Worm (Caenorhabditis elegans) whole organism, L4 larva: ENCODE data around the gene srbc-41.

Experiments
- F10B5.3 ChIP-seq: sonication (generic microtip); optimal IDR thresholded peaks from 2 replicates; lab custom pipeline; 2016; ENCODE audit warnings: mild to moderate bottlenecking, missing genetic modification characterization, missing compliant biosample characterization
- T26A8.4 ChIP-seq: fragments of 200-800 bp; sonication (Bioruptor generic); IDR thresholded peaks from 2 replicates; pipeline ENCODE4 v1.3.6; 2022; ENCODE audit warnings: missing genetic modification characterization, missing compliant biosample characterization
- ZK546.5 ChIP-seq, 2 experiments: sonication (generic microtip); optimal IDR thresholded peaks; 2 replicates each; lab custom pipeline; 2017; ENCODE audit warnings: missing biosample characterization in 2 of 2, missing genetic modification characterization in 2 of 2
- attf-4 ChIP-seq: sonication (generic microtip); optimal IDR thresholded peaks from 3 replicates; lab custom pipeline; 2017; ENCODE audit warnings: missing biosample characterization, missing genetic modification characterization
- ceh-28 ChIP-seq: fragments of 150-350 bp; optimal IDR thresholded peaks from 2 replicates; lab custom pipeline; 2014; ENCODE audit warnings: missing biosample characterization, missing genetic modification reagents, missing genetic modification characterization
- ceh-44 ChIP-seq: fragments of 200-800 bp; sonication (Bioruptor generic); IDR thresholded peaks from 2 replicates; pipeline ENCODE4 v1.3.6; 2022; ENCODE audit warnings: missing genetic modification reagents, missing genetic modification characterization, missing compliant biosample characterization
- ces-1 ChIP-seq: fragments of 150-350 bp; sonication (generic microtip); optimal IDR thresholded peaks from 4 replicates; lab custom pipeline; 2014; ENCODE audit warnings: missing biosample characterization, missing genetic modification reagents, missing genetic modification characterization
- daf-16 ChIP-seq, 3 experiments: sonication (generic microtip); optimal IDR thresholded peaks; 2 replicates each; lab custom pipeline; 2016 to 2017; ENCODE audit warnings: missing genetic modification characterization in 3 of 3, missing genetic modification reagents in 3 of 3, mild to moderate bottlenecking in 2 of 3, missing compliant biosample characterization in 2 of 3, missing biosample characterization in 1 of 3, moderate library complexity in 1 of 3
- dmd-6 ChIP-seq: fragments of 200-800 bp; sonication (Bioruptor generic); IDR thresholded peaks from 2 replicates; pipeline ENCODE4 v1.3.6; 2022; ENCODE audit warnings: missing genetic modification reagents, missing genetic modification characterization, missing compliant biosample characterization
- dpl-1 ChIP-seq: fragments of 150-350 bp; optimal IDR thresholded peaks from 2 replicates; lab custom pipeline; 2014; ENCODE audit warnings: missing biosample characterization, missing genetic modification reagents, missing genetic modification characterization
- dve-1 ChIP-seq: sonication (generic microtip); optimal IDR thresholded peaks from 2 replicates; lab custom pipeline; 2017; ENCODE audit warnings: antibody characterized with exemption, mild to moderate bottlenecking, missing genetic modification characterization, missing compliant biosample characterization; ENCODE audit not compliant: insufficient read depth
- hif-1 ChIP-seq, 2 experiments: sonication (generic microtip); optimal IDR thresholded peaks; 2 replicates each; lab custom pipeline; 2016 to 2017; ENCODE audit warnings: missing compliant biosample characterization in 2 of 2, missing genetic modification characterization in 2 of 2, missing genetic modification reagents in 2 of 2, missing genotype in 2 of 2, mild to moderate bottlenecking in 1 of 2
- hlh-11 ChIP-seq: fragments of 200-800 bp; sonication (Bioruptor generic); optimal IDR thresholded peaks from 2 replicates; lab custom pipeline; 2018; ENCODE audit warnings: mild to moderate bottlenecking, missing genetic modification characterization, missing compliant biosample characterization
- hlh-30 ChIP-seq: sonication (generic microtip); optimal IDR thresholded peaks from 2 replicates; lab custom pipeline; 2017; ENCODE audit warnings: antibody characterized with exemption, mild to moderate bottlenecking, missing genetic modification characterization, missing compliant biosample characterization; ENCODE audit not compliant: insufficient read depth
- lin-1 ChIP-seq: fragments of 200-800 bp; sonication (Bioruptor generic); IDR thresholded peaks from 2 replicates; pipeline ENCODE4 v1.3.6; 2022; ENCODE audit warnings: missing genetic modification reagents, missing genetic modification characterization, missing compliant biosample characterization
- lin-13 ChIP-seq: fragments of 150-350 bp; optimal IDR thresholded peaks from 2 replicates; lab custom pipeline; 2014; ENCODE audit warnings: missing biosample characterization, missing genetic modification reagents, missing genetic modification characterization
- lsy-2 ChIP-seq, 2 experiments: fragments of 150-350 bp in 1 of 2; sonication (generic microtip) in 1 of 2; optimal IDR thresholded peaks; 2 replicates each; lab custom pipeline; 2014 to 2017; ENCODE audit warnings: missing biosample characterization in 2 of 2, missing genetic modification characterization in 2 of 2
- mdl-1 ChIP-seq, 2 experiments: fragments of 150-350 bp in 1 of 2; sonication (generic microtip) in 1 of 2; optimal IDR thresholded peaks; 2 replicates each; lab custom pipeline; 2014 to 2017; ENCODE audit warnings: missing biosample characterization in 2 of 2, missing genetic modification characterization in 2 of 2
- mep-1 ChIP-seq: fragments of 150-350 bp; sonication (generic microtip); optimal IDR thresholded peaks from 3 replicates; lab custom pipeline; 2014; ENCODE audit warnings: missing biosample characterization, missing genetic modification characterization
- mes-2 ChIP-seq: sonication (generic microtip); optimal IDR thresholded peaks from 2 replicates; lab custom pipeline; 2016; ENCODE audit warnings: missing genotype, mild to moderate bottlenecking, missing genetic modification characterization, missing compliant biosample characterization; ENCODE audit not compliant: poor library complexity, severe bottlenecking
- mxl-3 ChIP-seq: fragments of 200-800 bp; sonication (Bioruptor generic); optimal IDR thresholded peaks from 2 replicates; lab custom pipeline; 2018; ENCODE audit warnings: mild to moderate bottlenecking, missing genetic modification characterization, missing compliant biosample characterization
- nhr-102 ChIP-seq: sonication (generic microtip); optimal IDR thresholded peaks from 2 replicates; lab custom pipeline; 2016; ENCODE audit warnings: mild to moderate bottlenecking, missing genetic modification characterization, moderate library complexity, missing compliant biosample characterization
- nhr-11 ChIP-seq: fragments of 150-350 bp; optimal IDR thresholded peaks from 2 replicates; lab custom pipeline; 2014; ENCODE audit warnings: missing biosample characterization, missing genetic modification characterization
- nhr-111 ChIP-seq: fragments of 200-800 bp; sonication (Bioruptor generic); optimal IDR thresholded peaks from 2 replicates; lab custom pipeline; 2018; ENCODE audit warnings: mild to moderate bottlenecking, missing genetic modification characterization, missing compliant biosample characterization
- nhr-28 ChIP-seq: fragments of 150-350 bp; optimal IDR thresholded peaks from 2 replicates; lab custom pipeline; 2014; ENCODE audit warnings: missing biosample characterization, missing genetic modification characterization
- nhr-42 ChIP-seq: fragments of 200-800 bp; sonication (Bioruptor generic); IDR thresholded peaks from 2 replicates; pipeline ENCODE4 v1.3.6; 2022; ENCODE audit warnings: missing genetic modification characterization, missing compliant biosample characterization
- nhr-48 ChIP-seq: sonication (generic microtip); optimal IDR thresholded peaks from 2 replicates; lab custom pipeline; 2016; ENCODE audit warnings: mild to moderate bottlenecking, missing genetic modification characterization, missing compliant biosample characterization
- nhr-77 ChIP-seq: fragments of 150-350 bp; optimal IDR thresholded peaks from 2 replicates; lab custom pipeline; 2014; ENCODE audit warnings: missing biosample characterization, missing genetic modification characterization
- pha-4 ChIP-seq, 2 experiments: fragments of 150-350 bp in 1 of 2; fragments of 200-800 bp in 1 of 2; sonication (Bioruptor generic) in 1 of 2; IDR thresholded peaks in 1 of 2; optimal IDR thresholded peaks in 1 of 2; 2 replicates each; pipeline versions ENCODE4 v1.3.6 to Lab custom; 2014 to 2022; ENCODE audit warnings: missing genetic modification characterization in 2 of 2, missing genetic modification reagents in 2 of 2, missing biosample characterization in 1 of 2, missing compliant biosample characterization in 1 of 2
- php-3 ChIP-seq: fragments of 200-800 bp; sonication (Bioruptor generic); IDR thresholded peaks from 2 replicates; pipeline ENCODE4 v1.3.6; 2022; ENCODE audit warnings: missing genetic modification reagents, missing genetic modification characterization, missing compliant biosample characterization
- pqm-1 ChIP-seq: sonication (generic microtip); optimal IDR thresholded peaks from 2 replicates; lab custom pipeline; 2017; ENCODE audit warnings: missing biosample characterization, missing genetic modification characterization
- rbr-2 ChIP-seq: sonication (generic microtip); optimal IDR thresholded peaks from 2 replicates; lab custom pipeline; 2016; ENCODE audit warnings: missing genotype, missing genetic modification characterization, missing compliant biosample characterization
- sdz-12 ChIP-seq: fragments of 200-800 bp; sonication (Bioruptor generic); optimal IDR thresholded peaks from 2 replicates; lab custom pipeline; 2018; ENCODE audit warnings: mild to moderate bottlenecking, missing genetic modification characterization, missing compliant biosample characterization
- skn-1 ChIP-seq: fragments of 150-350 bp; optimal IDR thresholded peaks from 2 replicates; lab custom pipeline; 2014; ENCODE audit warnings: missing biosample characterization, missing genetic modification characterization
- tra-1 ChIP-seq: fragments of 200-800 bp; sonication (Bioruptor generic); IDR thresholded peaks from 2 replicates; pipeline ENCODE4 v1.3.6; 2022; ENCODE audit warnings: missing genetic modification reagents, missing genetic modification characterization, missing compliant biosample characterization
- unc-62 ChIP-seq, 3 experiments: fragments of 150-350 bp in 1 of 3; sonication (generic microtip); optimal IDR thresholded peaks in 2 of 3; peaks in 1 of 3; 1 replicate in 1 of 3; 2 replicates in 2 of 3; lab custom pipeline; 2014 to 2017; ENCODE audit warnings: missing biosample characterization in 3 of 3, missing genetic modification characterization in 3 of 3, missing genetic modification reagents in 3 of 3, missing genotype in 1 of 3
- zag-1 ChIP-seq: fragments of 150-350 bp; optimal IDR thresholded peaks from 2 replicates; lab custom pipeline; 2014; ENCODE audit warnings: missing biosample characterization, missing genetic modification characterization
- ztf-7 ChIP-seq: fragments of 150-350 bp; optimal IDR thresholded peaks from 2 replicates; lab custom pipeline; 2014; ENCODE audit warnings: missing biosample characterization, missing genetic modification characterization

srbc-41 gene

ce11 chrV:1607790-1608189 is 6.8 kb downstream of the srbc-41 start, which contains the start of gene nhr-178:
nhr-178 (minus strand) TSS chrV:1607953.
- TF ChIP-seq nhr-48 (tag; lab: Kevin White, UChicago) (peak; percentile 59), nhr-77 (tag; lab: Kevin White, UChicago) (peak; percentile 99), hlh-11 (tag; lab: Kevin White, UChicago) (peak; percentile 88), nhr-11 (tag; lab: Kevin White, UChicago) (no peak), tra-1 (GFP tag; lab: Robert Waterston, UW) (peak; percentile 60; the same call in 1 of the 2 replicates), lin-13 (GFP tag; lab: Kevin White, UChicago) (no peak), nhr-111 (GFP tag; lab: Kevin White, UChicago) (no peak), nhr-102 (peak; percentile 96), dpl-1 (GFP tag; lab: Kevin White, UChicago) (no peak), T26A8.4 (GFP tag; lab: Robert Waterston, UW) (no peak), dmd-6 (GFP tag; lab: Robert Waterston, UW) (peak; percentile 93), sdz-12 (no peak), mep-1 (peak; percentile 33), hlh-30 (peak; percentile 23), attf-4 (tag; lab: Kevin White, UChicago) (no peak), ceh-28 (no peak), ZK546.5 (tag; optimal IDR thresholded peaks at IDR 0.05; lab: Kevin White, UChicago) (no peak), ceh-44 (GFP tag; lab: Robert Waterston, UW) (no peak), nhr-28 (tag; lab: Kevin White, UChicago) (peak; percentile 100), F10B5.3 (no peak), dve-1 (tag; lab: Kevin White, UChicago) (peak; percentile 85), unc-62 (GFP tag; optimal IDR thresholded peaks at IDR 0.05 in 1 of 2; lab: Kevin White, UChicago) (no peak), unc-62 (tag; optimal IDR thresholded peaks at IDR 0.05; lab: Kevin White, UChicago) (no peak), lin-1 (GFP tag; lab: Robert Waterston, UW) (peak; percentile 65), ztf-7 (tag; lab: Kevin White, UChicago) (no peak), pqm-1 (tag; lab: Kevin White, UChicago) (peak; percentile 79), rbr-2 (tag; lab: Kevin White, UChicago) (no peak), mes-2 (tag; lab: Kevin White, UChicago) (no peak), daf-16 (GFP tag; optimal IDR thresholded peaks at IDR 0.05; lab: Kevin White, UChicago) (no peak), daf-16 (tag; optimal IDR thresholded peaks at IDR 0.05; lab: Kevin White, UChicago) (peak; percentile 95), hif-1 (tag; optimal IDR thresholded peaks at IDR 0.05; lab: Kevin White, UChicago) (no peak), mxl-3 (GFP tag; lab: Kevin White, UChicago) (peak; percentile 49), lsy-2 (tag; optimal IDR thresholded peaks at IDR 0.05; lab: Kevin White, UChicago) (peak in 1 of 2 experiments; percentile 28), mdl-1 (tag; optimal IDR thresholded peaks at IDR 0.05; lab: Kevin White, UChicago) (peak in 1 of 2 experiments; percentile 45), nhr-42 (peak; percentile 90), pha-4 (GFP tag; IDR thresholded peaks at IDR 0.05; lab: Robert Waterston, UW) (no peak), pha-4 (tag; optimal IDR thresholded peaks at IDR 0.05; lab: Kevin White, UChicago) (no peak), php-3 (GFP tag; lab: Robert Waterston, UW) (peak; percentile 80)

DNA sequence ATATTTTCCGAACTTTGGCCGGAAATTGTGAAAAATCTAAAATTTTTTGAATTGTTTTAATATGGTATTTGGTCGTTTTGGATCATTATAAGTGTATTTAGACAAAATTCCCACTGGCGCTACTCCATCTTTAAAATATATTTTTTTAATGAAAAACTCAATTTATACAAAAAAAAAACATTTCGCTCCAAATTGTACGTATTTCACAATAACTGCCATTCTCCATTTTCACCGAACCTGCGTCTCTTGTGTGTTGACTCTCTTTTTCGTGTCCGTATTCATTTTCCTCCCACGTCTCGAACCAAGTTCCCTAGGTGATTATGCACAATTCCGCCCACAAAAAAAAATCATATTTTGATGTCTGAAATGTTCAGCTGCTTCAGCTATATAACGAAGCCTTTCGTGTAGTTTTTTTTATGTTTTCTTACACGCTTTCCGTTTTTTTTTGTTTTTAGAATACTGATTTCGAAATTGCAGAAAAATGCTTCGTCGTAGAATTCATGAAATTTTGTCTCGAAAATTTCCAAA is 14.0 kb downstream of the srbc-41 start, which contains the start of gene F16B4.2:
TSS of gene F16B4.2 (plus strand) at position 478 of the 528 bp plus-strand sequence.
- TF ChIP-seq ces-1 (GFP tag; lab: Kevin White, UChicago) (no peak), skn-1 (tag; lab: Kevin White, UChicago) (no peak), nhr-28 (tag; lab: Kevin White, UChicago) (peak; percentile 0), dve-1 (tag; lab: Kevin White, UChicago) (peak; percentile 2), zag-1 (tag; lab: Kevin White, UChicago) (no peak), daf-16 (GFP tag; optimal IDR thresholded peaks at IDR 0.05; lab: Kevin White, UChicago) (no peak), daf-16 (tag; optimal IDR thresholded peaks at IDR 0.05; lab: Kevin White, UChicago) (peak; percentile 38)
